Fruit fly (Drosophila melanogaster) whole organism, embryonic: ENCODE data around the gene cysu.

Source experiments
- Bgb ChIP-seq: fragments of 200-800 bp; sonication (Bioruptor generic); IDR thresholded peaks from 2 replicates; pipeline ENCODE4 v1.3.6; 2022; ENCODE audit warnings: missing biosample characterization, missing genetic modification characterization; ENCODE audit not compliant: partially characterized antibody
- Bteb2 ChIP-seq: fragments of 200-800 bp; sonication (Bioruptor generic); optimal IDR thresholded peaks from 2 replicates; lab custom pipeline; 2016; ENCODE audit warnings: missing biosample characterization, missing genetic modification characterization
- CG10267 ChIP-seq: fragments of 200-800 bp; sonication (Bioruptor generic); optimal IDR thresholded peaks from 2 replicates; lab custom pipeline; 2018; ENCODE audit warnings: missing biosample characterization, mild to moderate bottlenecking, missing genetic modification characterization, moderate library complexity
- CG11247 ChIP-seq: fragments of 200-800 bp; sonication (Bioruptor generic); IDR thresholded peaks from 2 replicates; pipeline ENCODE4 v1.3.6; 2022; ENCODE audit warnings: missing biosample characterization, missing genetic modification characterization
- CG14050 ChIP-seq: fragments of 200-800 bp; sonication (Bioruptor generic); IDR thresholded peaks from 3 replicates; pipeline ENCODE4 v1.3.6; 2022; ENCODE audit warnings: missing biosample characterization, missing genetic modification characterization
- CG14860 ChIP-seq: fragments of 200-800 bp; sonication (Bioruptor generic); IDR thresholded peaks from 3 replicates; pipeline ENCODE4 v1.3.6; 2022; ENCODE audit warnings: missing biosample characterization, missing genetic modification characterization; ENCODE audit not compliant: partially characterized antibody
- CG15011 ChIP-seq: fragments of 200-800 bp; sonication (Bioruptor generic); optimal IDR thresholded peaks from 3 replicates; lab custom pipeline; 2018; ENCODE audit warnings: missing biosample characterization, mild to moderate bottlenecking, missing genetic modification characterization
- CG1647 ChIP-seq: fragments of 200-800 bp; sonication (Bioruptor generic); optimal IDR thresholded peaks from 3 replicates; lab custom pipeline; 2016; ENCODE audit warnings: missing biosample characterization, missing genetic modification characterization
- CG16863 ChIP-seq: fragments of 200-800 bp; sonication (Bioruptor generic); optimal IDR thresholded peaks from 3 replicates; lab custom pipeline; 2016; ENCODE audit warnings: missing biosample characterization, missing genetic modification characterization
- CG2199 ChIP-seq: fragments of 200-800 bp; sonication (Bioruptor generic); IDR thresholded peaks from 3 replicates; pipeline ENCODE4 v1.3.6; 2022; ENCODE audit warnings: missing biosample characterization, missing genetic modification characterization
- CG2875 ChIP-seq: fragments of 200-800 bp; sonication (Bioruptor generic); optimal IDR thresholded peaks from 2 replicates; lab custom pipeline; 2017; ENCODE audit warnings: missing biosample characterization, mild to moderate bottlenecking, missing genetic modification characterization, missing genetic modification reagents
- CG2889 ChIP-seq: fragments of 200-800 bp; sonication (Bioruptor generic); IDR thresholded peaks from 3 replicates; pipeline ENCODE4 v1.3.6; 2022; ENCODE audit warnings: missing biosample characterization, missing genetic modification characterization
- CG3726 ChIP-seq: fragments of 200-800 bp; sonication (Bioruptor generic); IDR thresholded peaks from 3 replicates; pipeline ENCODE4, ENCODE4 v1.3.6; 2022; ENCODE audit warnings: missing biosample characterization, missing genetic modification characterization
- CG4424 ChIP-seq: fragments of 200-800 bp; sonication (Bioruptor generic); optimal IDR thresholded peaks from 3 replicates; lab custom pipeline; 2016; ENCODE audit warnings: missing biosample characterization, missing genetic modification characterization
- CG6791 ChIP-seq: fragments of 200-800 bp; sonication (Bioruptor generic); IDR thresholded peaks from 3 replicates; pipeline ENCODE4 v1.3.6; 2022; ENCODE audit warnings: missing biosample characterization, missing genetic modification characterization; ENCODE audit not compliant: partially characterized antibody
- CG8478 ChIP-seq: fragments of >200 bp; optimal IDR thresholded peaks from 2 replicates; lab custom pipeline; 2018
- CG8765 ChIP-seq: fragments of 200-800 bp; sonication (Bioruptor generic); IDR thresholded peaks from 2 replicates; pipeline ENCODE4 v1.3.6; 2022; ENCODE audit warnings: missing biosample characterization, missing genetic modification characterization
- Chrac-16 ChIP-seq: fragments of 200-800 bp; sonication (Bioruptor generic); optimal IDR thresholded peaks from 3 replicates; lab custom pipeline; 2016; ENCODE audit warnings: missing biosample characterization, missing genetic modification characterization
- Doc2 ChIP-seq: fragments of 200-800 bp; sonication (Bioruptor generic); IDR thresholded peaks from 2 replicates; pipeline ENCODE4 v1.3.6; 2022; ENCODE audit warnings: missing biosample characterization, missing genetic modification characterization
- Drgx ChIP-seq: fragments of 200-800 bp; sonication (Bioruptor generic); IDR thresholded peaks from 2 replicates; pipeline ENCODE4 v1.3.6; 2022; ENCODE audit warnings: missing biosample characterization, missing genetic modification characterization
- ERR ChIP-seq: fragments of 200-800 bp; sonication (Bioruptor generic); optimal IDR thresholded peaks from 2 replicates; lab custom pipeline; 2016; ENCODE audit warnings: missing biosample characterization, missing genetic modification characterization
- Gsc ChIP-seq: fragments of 200-800 bp; sonication (Bioruptor generic); IDR thresholded peaks from 2 replicates; pipeline ENCODE4 v1.3.6; 2022; ENCODE audit warnings: missing biosample characterization, missing genetic modification characterization
- H15 ChIP-seq: fragments of 200-800 bp; sonication (Bioruptor generic); IDR thresholded peaks from 3 replicates; pipeline ENCODE4 v1.3.6; 2022; ENCODE audit warnings: missing biosample characterization, missing genetic modification characterization
- HLH4C ChIP-seq: fragments of 200-800 bp; sonication (Bioruptor generic); IDR thresholded peaks from 3 replicates; pipeline ENCODE4 v1.3.6; 2022; ENCODE audit warnings: missing biosample characterization, missing genetic modification characterization; ENCODE audit not compliant: partially characterized antibody
- Nf-YA ChIP-seq: fragments of 200-800 bp; sonication (Bioruptor generic); IDR thresholded peaks from 2 replicates; pipeline ENCODE4 v1.3.6; 2022; ENCODE audit warnings: missing biosample characterization, missing genetic modification characterization
- Nf-YC ChIP-seq: fragments of 200-800 bp; optimal IDR thresholded peaks from 3 replicates; lab custom pipeline; 2019; ENCODE audit warnings: missing biosample characterization, mild to moderate bottlenecking, missing genetic modification characterization, moderate library complexity
- NfI ChIP-seq: fragments of 200-800 bp; sonication (Bioruptor generic); optimal IDR thresholded peaks from 3 replicates; lab custom pipeline; 2018; ENCODE audit warnings: missing biosample characterization, mild to moderate bottlenecking, missing genetic modification characterization, moderate library complexity
- Opbp ChIP-seq: fragments of 200-800 bp; sonication (Bioruptor generic); IDR thresholded peaks from 3 replicates; pipeline ENCODE4 v1.3.6; 2022; ENCODE audit warnings: missing biosample characterization, missing genetic modification characterization; ENCODE audit not compliant: partially characterized antibody
- Rfx ChIP-seq: fragments of 200-800 bp; sonication (Bioruptor generic); IDR thresholded peaks from 2 replicates; pipeline ENCODE4 v1.3.6; 2022; ENCODE audit warnings: missing biosample characterization, missing genetic modification characterization
- Rx ChIP-seq: fragments of 200-800 bp; sonication (Bioruptor generic); IDR thresholded peaks from 2 replicates; pipeline ENCODE4 v1.3.6; 2022; ENCODE audit warnings: missing biosample characterization, missing genetic modification characterization
- Sox100B ChIP-seq: fragments of 200-800 bp; sonication (Bioruptor generic); optimal IDR thresholded peaks from 3 replicates; lab custom pipeline; 2018; ENCODE audit warnings: missing biosample characterization, mild to moderate bottlenecking, missing genetic modification characterization
- ac ChIP-seq: fragments of 200-800 bp; sonication (Bioruptor generic); optimal IDR thresholded peaks from 3 replicates; lab custom pipeline; 2017; ENCODE audit warnings: missing biosample characterization, mild to moderate bottlenecking, missing genetic modification characterization
- aop ChIP-seq: fragments of 200-800 bp; sonication (Bioruptor generic); IDR thresholded peaks from 2 replicates; pipeline ENCODE4 v1.3.6; 2022; ENCODE audit warnings: missing biosample characterization, missing genetic modification characterization
- cad ChIP-seq: fragments of >200 bp; optimal IDR thresholded peaks from 2 replicates; lab custom pipeline; 2017; ENCODE audit warnings: missing biosample characterization, missing genetic modification characterization
- crp ChIP-seq, 2 experiments: fragments of 200-800 bp; sonication (Bioruptor generic); optimal IDR thresholded peaks; 2 replicates in 1 of 2; 3 replicates in 1 of 2; lab custom pipeline; 2017; ENCODE audit warnings: missing biosample characterization in 2 of 2, missing genetic modification characterization in 2 of 2, mild to moderate bottlenecking in 1 of 2, moderate library complexity in 1 of 2
- dan ChIP-seq: fragments of 200-800 bp; sonication (Bioruptor generic); IDR thresholded peaks from 2 replicates; pipeline ENCODE4 v1.3.6; 2022; ENCODE audit warnings: missing biosample characterization, missing genetic modification characterization
- dimm ChIP-seq: fragments of 200-800 bp; sonication (Bioruptor generic); IDR thresholded peaks from 2 replicates; pipeline ENCODE4 v1.3.6; 2022; ENCODE audit warnings: missing biosample characterization, missing genetic modification characterization
- ems ChIP-seq: fragments of 200-800 bp; sonication (Bioruptor generic); optimal IDR thresholded peaks from 3 replicates; lab custom pipeline; 2016; ENCODE audit warnings: missing biosample characterization, missing genetic modification characterization
- mirr ChIP-seq: fragments of 200-800 bp; sonication (Bioruptor generic); optimal IDR thresholded peaks from 3 replicates; lab custom pipeline; 2018; ENCODE audit warnings: missing biosample characterization, mild to moderate bottlenecking, missing genetic modification characterization
- p53 ChIP-seq: fragments of 200-800 bp; sonication (Bioruptor generic); optimal IDR thresholded peaks from 2 replicates; lab custom pipeline; 2016; ENCODE audit warnings: missing biosample characterization, missing genetic modification characterization
- peb ChIP-seq: fragments of 200-800 bp; sonication (Bioruptor generic); IDR thresholded peaks from 2 replicates; pipeline ENCODE4 v1.3.6; 2022; ENCODE audit warnings: missing biosample characterization, missing genetic modification characterization
- phol ChIP-seq: fragments of 200-800 bp; sonication (Bioruptor generic); optimal IDR thresholded peaks from 3 replicates; lab custom pipeline; 2018; ENCODE audit warnings: missing biosample characterization, mild to moderate bottlenecking, missing genetic modification characterization, moderate library complexity
- pita ChIP-seq: fragments of 200-800 bp; sonication (Bioruptor generic); optimal IDR thresholded peaks from 2 replicates; lab custom pipeline; 2017; ENCODE audit warnings: missing biosample characterization, mild to moderate bottlenecking, missing genetic modification characterization
- pnt ChIP-seq: fragments of 200-800 bp; sonication (Bioruptor generic); optimal IDR thresholded peaks from 3 replicates; lab custom pipeline; 2016; ENCODE audit warnings: missing biosample characterization, missing genetic modification characterization
- ranshi ChIP-seq: fragments of 200-800 bp; sonication (Bioruptor generic); IDR thresholded peaks from 2 replicates; pipeline ENCODE4 v1.3.6; 2022; ENCODE audit warnings: missing biosample characterization, missing genetic modification characterization
- shn ChIP-seq: fragments of 200-800 bp; sonication (Bioruptor generic); optimal IDR thresholded peaks from 3 replicates; lab custom pipeline; 2016; ENCODE audit warnings: missing biosample characterization, missing genetic modification characterization
- stwl ChIP-seq: fragments of 200-800 bp; sonication (Bioruptor generic); optimal IDR thresholded peaks from 3 replicates; lab custom pipeline; 2018; ENCODE audit warnings: missing biosample characterization, mild to moderate bottlenecking, missing genetic modification characterization, moderate library complexity
- tio ChIP-seq: fragments of 200-800 bp; sonication (Bioruptor generic); optimal IDR thresholded peaks from 2 replicates; lab custom pipeline; 2017; ENCODE audit warnings: missing biosample characterization, missing genetic modification characterization, inconsistent platforms
- trh ChIP-seq: fragments of 200-800 bp; sonication (Bioruptor generic); optimal IDR thresholded peaks from 2 replicates; lab custom pipeline; 2016; ENCODE audit warnings: missing biosample characterization, missing genetic modification characterization
- tup ChIP-seq: fragments of 200-800 bp; sonication (Bioruptor generic); optimal IDR thresholded peaks from 2 replicates; lab custom pipeline; 2016; ENCODE audit warnings: missing biosample characterization, mild to moderate bottlenecking, missing genetic modification characterization, moderate library complexity
- wor ChIP-seq: fragments of 200-800 bp; sonication (Bioruptor generic); IDR thresholded peaks from 2 replicates; pipeline ENCODE4 v1.3.6; 2022; ENCODE audit warnings: missing biosample characterization, missing genetic modification characterization
- zfh2 ChIP-seq: fragments of 200-800 bp; sonication (Bioruptor generic); optimal IDR thresholded peaks from 2 replicates; lab custom pipeline; 2016; ENCODE audit warnings: missing biosample characterization, missing genetic modification characterization

cysu gene

dm6 chr3R:17401289-17401752, 24.2 kb upstream of the cysu start (continued):
- TF ChIP-seq CG1647 (GFP tag; lab: Kevin White, UChicago) (no peak), CG2199 (GFP tag; lab: Robert Waterston, UW) (0 out of 3 replicates have a peak, but pooled peaks have one; percentile 53), CG14050 (peak; percentile 11; the same call in 1 of the 3 replicates), Sox100B (GFP tag; lab: Kevin White, UChicago) (peak; percentile 17), CG6791 (GFP tag; lab: Robert Waterston, UW) (peak; percentile 85), H15 (GFP tag; lab: Robert Waterston, UW) (no peak), mirr (GFP tag; lab: Kevin White, UChicago) (peak; percentile 17), trh (no peak), p53 (GFP tag; lab: Kevin White, UChicago) (no peak), tup (GFP tag; lab: Kevin White, UChicago) (no peak), Rx (no peak), Opbp (GFP tag; lab: Robert Waterston, UW) (peak; percentile 86), dan (GFP tag; lab: Robert Waterston, UW) (no peak), Bteb2 (GFP tag; lab: Kevin White, UChicago) (peak; percentile 75), ERR (GFP tag; lab: Kevin White, UChicago) (peak; percentile 15), cad (no peak), pnt (no peak), Drgx (no peak), Gsc (GFP tag; lab: Robert Waterston, UW) (no peak), Rfx (GFP tag; lab: Robert Waterston, UW) (peak; percentile 75), Chrac-16 (peak; percentile 41), peb (GFP tag; lab: Robert Waterston, UW) (no peak), CG2889 (no peak), CG16863 (GFP tag; lab: Kevin White, UChicago) (no peak), ems (GFP tag; lab: Kevin White, UChicago) (no peak), CG8478 (lab: Kevin White, UChicago) (no peak), CG11247 (GFP tag; lab: Robert Waterston, UW) (peak; percentile 36; the same call in 1 of the 2 replicates), CG8765 (GFP tag; lab: Robert Waterston, UW) (no peak), ac (GFP tag; lab: Kevin White, UChicago) (no peak), dimm (GFP tag; lab: Robert Waterston, UW) (no peak), zfh2 (GFP tag; lab: Kevin White, UChicago) (peak; percentile 66), tio (GFP tag; lab: Kevin White, UChicago) (peak; percentile 27), Nf-YC (tag; lab: Kevin White, UChicago) (peak; percentile 50), CG4424 (GFP tag; lab: Kevin White, UChicago) (no peak), shn (GFP tag; lab: Kevin White, UChicago) (peak; percentile 54), Nf-YA (GFP tag; lab: Robert Waterston, UW) (0 out of 2 replicates have a peak, but pooled peaks have one; percentile 28), CG3726 (GFP tag; lab: Robert Waterston, UW) (no peak), wor (GFP tag; lab: Robert Waterston, UW) (no peak), CG14860 (GFP tag; lab: Robert Waterston, UW) (peak; percentile 74), CG10267 (tag; lab: Kevin White, UChicago) (peak; percentile 16), aop (GFP tag; lab: Robert Waterston, UW) (no peak), ranshi (peak; percentile 62), NfI (GFP tag; lab: Kevin White, UChicago) (peak; percentile 69), pita (GFP tag; lab: Kevin White, UChicago) (no peak), Bgb (GFP tag; lab: Robert Waterston, UW) (peak; percentile 86), CG15011 (GFP tag; lab: Kevin White, UChicago) (no peak), phol (peak; percentile 34), crp (GFP tag; optimal IDR thresholded peaks at IDR 0.05; lab: Kevin White, UChicago) (peak in 1 of 2 experiments; percentile 12), HLH4C (GFP tag; lab: Robert Waterston, UW) (peak; percentile 82), stwl (tag; lab: Kevin White, UChicago) (peak; percentile 81), CG2875 (GFP tag; lab: Kevin White, UChicago) (no peak), Doc2 (GFP tag; lab: Robert Waterston, UW) (no peak)
